Worm (Caenorhabditis elegans) whole organism, young adult: ENCODE data around the gene cyp-14A4.

Experiments
- F23B12.7 ChIP-seq: sonication (generic microtip); optimal IDR thresholded peaks from 2 replicates; lab custom pipeline; 2017; ENCODE audit warnings: missing genetic modification characterization, mild to moderate bottlenecking, missing compliant biosample characterization, antibody characterized with exemption, moderate library complexity; ENCODE audit not compliant: insufficient read depth
- F52B5.7 ChIP-seq: sonication (generic microtip); optimal IDR thresholded peaks from 2 replicates; lab custom pipeline; 2016; ENCODE audit warnings: mild to moderate bottlenecking, missing genetic modification characterization, missing compliant biosample characterization
- aptf-2 ChIP-seq: fragments of 200-800 bp; sonication (Bioruptor generic); conservative IDR thresholded peaks from 2 replicates; pipeline ENCODE4 v1.3.6; 2022; ENCODE audit warnings: missing genetic modification reagents, missing genetic modification characterization, missing compliant biosample characterization
- attf-3 ChIP-seq: fragments of 200-800 bp; sonication (Bioruptor generic); conservative IDR thresholded peaks from 2 replicates; pipeline ENCODE4 v1.3.6; 2022; ENCODE audit warnings: missing genetic modification reagents, missing genetic modification characterization, missing compliant biosample characterization
- dpl-1 ChIP-seq: fragments of 150-350 bp; optimal IDR thresholded peaks from 2 replicates; lab custom pipeline; 2014; ENCODE audit warnings: missing biosample characterization, missing genetic modification reagents, missing genetic modification characterization
- egl-44 ChIP-seq: fragments of 200-800 bp; sonication (Bioruptor generic); IDR thresholded peaks from 2 replicates; pipeline ENCODE4 v1.3.6; 2022; ENCODE audit warnings: missing genetic modification reagents, missing genetic modification characterization, missing compliant biosample characterization
- him-1 ChIP-seq: sonication (generic microtip); optimal IDR thresholded peaks from 2 replicates; lab custom pipeline; 2016; ENCODE audit warnings: missing genotype, missing genetic modification reagents, missing genetic modification characterization, missing compliant biosample characterization
- hsf-1 ChIP-seq: fragments of 200-800 bp; sonication (Bioruptor generic); IDR thresholded peaks from 2 replicates; pipeline ENCODE4 v1.3.6; 2022; ENCODE audit warnings: missing genetic modification reagents, missing genetic modification characterization, missing compliant biosample characterization
- lir-1 ChIP-seq: fragments of 200-800 bp; sonication (Bioruptor generic); conservative IDR thresholded peaks from 2 replicates; pipeline ENCODE4 v1.3.6; 2022; ENCODE audit warnings: missing genetic modification reagents, missing genetic modification characterization, missing compliant biosample characterization
- mxl-1 ChIP-seq: sonication (generic microtip); optimal IDR thresholded peaks from 2 replicates; lab custom pipeline; 2016; ENCODE audit warnings: missing genetic modification characterization, missing compliant biosample characterization
- pha-4 ChIP-seq: fragments of 150-350 bp; sonication (generic microtip); optimal IDR thresholded peaks from 2 replicates; lab custom pipeline; 2014; ENCODE audit warnings: missing biosample characterization, missing genetic modification reagents, missing genetic modification characterization
- sea-2 ChIP-seq: fragments of 200-800 bp; sonication (Bioruptor generic); IDR thresholded peaks from 2 replicates; pipeline ENCODE4 v1.3.6; 2022; ENCODE audit warnings: missing genetic modification characterization, missing compliant biosample characterization
- snpc-4 ChIP-seq, 5 experiments: fragments of 150-350 bp in 1 of 5; sonication (generic microtip) in 4 of 5; optimal IDR thresholded peaks; 2 replicates each; lab custom pipeline; 2014 to 2018; ENCODE audit warnings: missing genetic modification characterization in 5 of 5, missing biosample characterization in 3 of 5, antibody characterized with exemption in 2 of 5, mild to moderate bottlenecking in 2 of 5, missing compliant biosample characterization in 2 of 5, missing genotype in 2 of 5, moderate library complexity in 2 of 5, missing genetic modification reagents in 1 of 5
- tbx-9 ChIP-seq: sonication (generic microtip); optimal IDR thresholded peaks from 2 replicates; lab custom pipeline; 2016; ENCODE audit warnings: borderline replicate concordance, missing genetic modification characterization, inconsistent platforms, missing compliant biosample characterization

- TF ChIP-seq F52B5.7 (tag; lab: Kevin White, UChicago) (no peak), mxl-1 (tag; lab: Kevin White, UChicago) (no peak), him-1 (no peak), sea-2 (no peak), snpc-4 (GFP tag; optimal IDR thresholded peaks at IDR 0.05; lab: Kevin White, UChicago) (no peak), snpc-4 (tag; optimal IDR thresholded peaks at IDR 0.05; lab: Kevin White, UChicago) (no peak), attf-3 (no peak), egl-44 (GFP tag; lab: Robert Waterston, UW) (no peak), lir-1 (GFP tag; lab: Robert Waterston, UW) (no peak), hsf-1 (GFP tag; lab: Robert Waterston, UW) (no peak), tbx-9 (tag; lab: Kevin White, UChicago) (no peak), aptf-2 (no peak), dpl-1 (GFP tag; lab: Kevin White, UChicago) (no peak), pha-4 (no peak), F23B12.7 (tag; lab: Kevin White, UChicago) (peak; percentile 18)
Measured at ce11 chrX:13328868-13329267, 44.9 kb upstream of the cyp-14A4 start.
